Fruit fly (Drosophila melanogaster): ENCODE measurements around the gene Rab26.

The Rab26 gene

DNA sequence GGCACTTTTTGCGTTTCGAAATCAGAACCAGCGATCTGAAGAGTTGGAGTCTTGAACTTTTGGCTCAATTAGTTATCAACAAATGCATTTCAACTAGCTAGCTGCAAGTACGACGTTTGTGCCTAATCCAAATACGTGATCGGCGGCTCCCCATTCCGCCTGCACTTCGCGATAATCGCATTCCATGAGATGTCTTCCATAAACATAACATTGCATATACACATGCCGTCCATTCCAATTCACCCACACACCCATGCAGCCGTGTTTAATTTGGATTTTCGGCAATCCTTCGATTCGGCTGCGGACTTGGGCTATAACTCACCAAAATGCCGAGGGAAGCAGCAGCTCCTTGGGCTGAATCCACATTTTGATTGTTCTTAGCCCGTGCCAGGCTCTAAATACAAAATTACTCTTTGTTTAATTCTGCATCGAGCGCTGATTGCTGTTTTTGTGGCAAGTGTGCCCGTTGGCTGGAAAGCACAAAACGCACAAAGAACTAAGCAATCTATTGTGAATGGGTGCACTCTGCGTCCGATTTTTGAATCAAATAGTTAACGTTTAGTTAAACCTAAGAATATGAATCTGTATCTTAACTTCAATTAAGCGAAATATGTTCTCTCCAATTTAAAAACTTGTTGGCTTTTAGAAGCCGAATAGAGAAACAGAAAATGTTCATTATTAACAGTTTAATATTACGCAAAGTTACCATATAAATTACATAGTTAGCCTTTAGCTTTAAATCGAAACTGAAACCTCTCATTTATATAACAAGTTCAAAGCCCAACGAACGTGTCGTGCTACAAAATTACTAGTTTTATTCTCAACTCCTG is 24.9 kb downstream of the Rab26 start, which contains the start of the genes Tbc1d8-9 and CG32436:
Gene Tbc1d8-9, minus strand, starts transcription at position 463 of the 830 bp plus-strand sequence.
Gene CG32436, plus strand, starts transcription at position 780 of the 830 bp plus-strand sequence.
- TF ChIP-seq CG8478 (optimal IDR thresholded peaks at IDR 0.05) (no peak), usp (GFP tag; optimal IDR thresholded peaks at IDR 0.05) (no peak), psq (optimal IDR thresholded peaks at IDR 0.05) (no peak), EcR (GFP tag; optimal IDR thresholded peaks at IDR 0.05) (no peak), Dll (optimal IDR thresholded peaks at IDR 0.05) (no peak), pan (optimal IDR thresholded peaks at IDR 0.05) (no peak)

DNA sequence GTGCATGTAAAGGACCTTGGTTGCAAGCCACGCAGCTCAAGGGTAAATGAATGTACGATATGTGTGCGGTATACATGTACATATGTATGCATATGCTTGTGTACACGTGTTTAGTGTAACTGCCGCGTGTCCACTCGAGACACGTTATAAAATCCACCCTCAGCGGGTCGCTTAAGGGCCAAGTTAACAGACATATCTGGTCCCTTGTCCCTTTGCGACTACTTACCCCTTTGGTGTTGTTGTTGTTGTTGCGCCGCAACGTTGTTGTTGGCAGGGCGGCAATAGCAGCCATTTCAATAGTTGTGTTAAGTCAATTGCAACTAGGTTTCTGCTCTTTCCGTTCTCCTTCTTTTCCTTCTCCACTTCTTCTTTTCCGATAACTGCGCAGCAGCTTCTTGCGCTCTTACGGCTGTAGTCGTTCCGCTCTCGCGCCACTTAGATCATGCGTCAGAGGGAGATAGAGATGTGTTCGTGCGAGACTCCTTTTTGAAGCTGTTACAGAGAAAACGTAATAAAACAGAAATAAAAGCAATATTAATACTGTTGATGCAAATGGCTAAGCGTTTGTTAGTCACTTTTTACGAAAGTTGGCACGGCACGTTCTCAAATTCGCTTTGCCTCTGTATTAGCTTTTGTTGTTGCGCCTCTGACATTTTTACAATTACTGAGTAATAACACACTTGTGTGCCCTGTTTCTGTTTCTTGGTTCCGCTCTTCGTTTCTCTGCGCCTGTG is 28.1 kb downstream of the Rab26 start:
- TF ChIP-seq EcR (GFP tag; optimal IDR thresholded peaks at IDR 0.05) (no peak), psq (optimal IDR thresholded peaks at IDR 0.05) (no peak), CG8478 (optimal IDR thresholded peaks at IDR 0.05) (no peak), pan (optimal IDR thresholded peaks at IDR 0.05) (no peak), Dll (optimal IDR thresholded peaks at IDR 0.05) (no peak), usp (GFP tag; optimal IDR thresholded peaks at IDR 0.05) (no peak)

DNA sequence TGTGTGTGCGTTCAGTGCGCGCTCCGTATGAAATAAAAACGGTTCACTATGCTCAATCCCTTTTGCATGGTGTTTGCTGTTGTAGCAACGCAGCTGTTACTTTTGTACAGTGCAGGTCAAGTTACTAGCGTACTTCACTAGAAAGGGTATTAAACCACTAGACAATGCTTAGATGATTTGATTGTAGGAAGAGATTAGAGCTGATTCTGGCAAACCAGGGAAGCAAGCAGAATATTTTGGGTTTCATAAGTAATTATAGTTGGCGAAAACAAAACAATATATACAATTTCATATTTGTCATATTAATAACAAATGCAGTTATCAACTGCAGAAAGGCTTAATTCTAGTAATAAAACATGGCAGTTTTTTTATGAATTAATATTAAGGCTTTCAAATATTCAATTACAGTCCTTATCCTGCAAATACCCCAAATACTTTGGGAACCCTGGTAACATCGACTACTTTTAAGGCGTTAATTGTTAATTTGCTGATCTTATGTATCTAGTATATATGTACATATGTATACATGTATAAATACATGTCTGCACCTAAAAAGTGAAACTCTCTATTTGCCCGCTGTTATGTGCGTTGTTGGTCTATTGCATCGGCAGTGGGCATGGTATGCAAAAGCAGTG is 28.7 kb downstream of the Rab26 start:
- TF ChIP-seq EcR (GFP tag; optimal IDR thresholded peaks at IDR 0.05): no peak
- no peak for TF ChIP-seq psq (optimal IDR thresholded peaks at IDR 0.05)
- TF ChIP-seq pan (optimal IDR thresholded peaks at IDR 0.05): no peak
- no peak for TF ChIP-seq Dll (optimal IDR thresholded peaks at IDR 0.05)
- TF ChIP-seq usp (GFP tag; optimal IDR thresholded peaks at IDR 0.05): no peak
- no peak for TF ChIP-seq CG8478 (optimal IDR thresholded peaks at IDR 0.05)

DNA sequence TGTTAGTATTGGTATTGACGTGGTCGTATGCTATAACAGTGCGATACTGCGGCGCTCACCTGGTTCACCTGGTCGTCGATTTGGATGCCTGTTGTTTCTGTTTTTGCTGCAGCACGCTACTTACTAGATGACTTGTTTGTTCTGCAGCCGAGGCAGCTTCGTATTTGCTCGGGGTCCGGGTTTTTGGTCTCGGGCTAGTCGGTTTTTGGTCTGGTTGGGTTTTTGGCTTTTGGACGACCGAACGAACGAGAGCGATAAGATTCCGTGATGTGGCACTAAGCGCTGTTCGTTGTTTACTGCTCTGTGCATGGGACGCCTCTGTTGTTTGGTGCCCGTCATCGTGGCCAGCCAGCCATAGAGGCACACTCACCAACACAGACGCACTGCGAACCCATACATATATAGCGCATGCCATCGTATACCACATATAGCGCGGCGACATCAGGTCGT is 30.4 kb downstream of the Rab26 start, which contains the start of gene ebd2:
Gene ebd2, minus strand, starts transcription at position 306 of the 450 bp plus-strand sequence.
- TF ChIP-seq usp (GFP tag; optimal IDR thresholded peaks at IDR 0.05) (no peak), CG8478 (optimal IDR thresholded peaks at IDR 0.05) (no peak), pan (optimal IDR thresholded peaks at IDR 0.05) (no peak), psq (optimal IDR thresholded peaks at IDR 0.05) (no peak), Dll (optimal IDR thresholded peaks at IDR 0.05) (no peak), EcR (GFP tag; optimal IDR thresholded peaks at IDR 0.05) (no peak)

DNA sequence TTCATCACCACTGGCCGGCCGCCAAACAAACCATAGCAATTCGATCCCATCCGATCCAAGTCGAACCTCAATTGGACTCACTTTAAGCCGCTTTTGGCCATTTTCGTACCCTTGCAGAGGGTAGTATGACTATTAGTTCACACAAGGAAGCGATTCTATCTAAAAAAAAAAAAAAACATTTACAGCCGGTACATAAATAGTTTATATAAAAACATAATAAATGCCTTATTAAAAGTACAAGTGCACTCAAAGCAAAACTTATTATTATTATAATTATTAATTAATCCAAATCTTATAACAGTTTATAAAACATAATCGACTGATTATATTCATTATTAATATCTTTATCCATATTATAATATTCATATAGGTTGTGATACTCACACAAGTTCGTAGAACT is 37.8 kb downstream of the Rab26 start, which contains the start of gene CG12971:
Gene CG12971, minus strand, starts transcription at position 101 of the 400 bp plus-strand sequence.
- TF ChIP-seq Dll (optimal IDR thresholded peaks at IDR 0.05) (no peak), psq (optimal IDR thresholded peaks at IDR 0.05) (no peak), CG8478 (optimal IDR thresholded peaks at IDR 0.05) (no peak), pan (optimal IDR thresholded peaks at IDR 0.05) (no peak), EcR (GFP tag; optimal IDR thresholded peaks at IDR 0.05) (no peak), usp (GFP tag; optimal IDR thresholded peaks at IDR 0.05) (no peak)

DNA sequence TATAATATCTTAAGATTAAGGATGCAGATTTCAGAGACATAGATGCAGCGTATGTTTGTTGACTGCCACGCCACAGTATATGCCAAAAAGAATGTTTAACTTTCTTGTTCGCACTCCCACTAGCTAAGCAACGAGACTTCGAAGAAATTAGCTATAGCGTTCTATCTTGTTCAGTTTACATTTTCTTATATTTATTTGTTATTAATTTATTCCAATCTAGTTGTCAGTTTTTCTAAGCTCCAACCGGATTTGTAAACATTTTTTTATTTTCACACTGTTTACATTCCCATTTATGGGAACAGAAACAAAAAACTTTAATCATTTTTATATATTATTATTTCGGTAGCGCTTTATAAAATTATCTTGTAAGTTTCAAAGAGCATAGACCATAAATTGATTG is 38.8 kb downstream of the Rab26 start, which contains the start of gene CG32437:
Gene CG32437, plus strand, starts transcription at position 301 of the 400 bp plus-strand sequence.
- no peak for TF ChIP-seq Dll (optimal IDR thresholded peaks at IDR 0.05)
- no peak for TF ChIP-seq EcR (GFP tag; optimal IDR thresholded peaks at IDR 0.05)
- TF ChIP-seq usp (GFP tag; optimal IDR thresholded peaks at IDR 0.05): no peak
- no peak for TF ChIP-seq CG8478 (optimal IDR thresholded peaks at IDR 0.05)
- no peak for TF ChIP-seq psq (optimal IDR thresholded peaks at IDR 0.05)
- TF ChIP-seq pan (optimal IDR thresholded peaks at IDR 0.05): no peak

DNA sequence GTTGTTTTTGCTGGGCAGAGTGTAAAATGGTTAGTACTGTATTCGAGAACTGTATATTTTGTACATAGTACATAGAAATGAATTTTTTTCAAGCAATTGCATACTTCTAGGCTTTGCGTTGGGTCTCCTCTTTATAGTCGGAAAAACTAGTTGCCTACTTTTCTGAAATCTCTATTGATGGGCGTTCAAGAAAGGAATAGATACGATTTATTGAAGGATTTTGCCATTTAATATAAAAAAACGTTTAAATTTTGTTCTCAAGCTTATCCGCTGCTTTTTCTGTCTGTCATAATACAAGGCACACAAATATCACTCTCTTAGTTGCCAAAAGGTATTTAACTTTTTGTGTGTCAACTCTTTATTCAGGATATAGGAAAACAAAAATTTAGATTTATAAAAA is 41.3 kb downstream of the Rab26 start, which contains the start of gene CG32440:
Gene CG32440, plus strand, starts transcription at position 301 of the 400 bp plus-strand sequence.
- TF ChIP-seq psq (optimal IDR thresholded peaks at IDR 0.05) (no peak), usp (GFP tag; optimal IDR thresholded peaks at IDR 0.05) (no peak), CG8478 (optimal IDR thresholded peaks at IDR 0.05) (no peak), EcR (GFP tag; optimal IDR thresholded peaks at IDR 0.05) (no peak), pan (optimal IDR thresholded peaks at IDR 0.05) (no peak), Dll (optimal IDR thresholded peaks at IDR 0.05) (no peak)

DNA sequence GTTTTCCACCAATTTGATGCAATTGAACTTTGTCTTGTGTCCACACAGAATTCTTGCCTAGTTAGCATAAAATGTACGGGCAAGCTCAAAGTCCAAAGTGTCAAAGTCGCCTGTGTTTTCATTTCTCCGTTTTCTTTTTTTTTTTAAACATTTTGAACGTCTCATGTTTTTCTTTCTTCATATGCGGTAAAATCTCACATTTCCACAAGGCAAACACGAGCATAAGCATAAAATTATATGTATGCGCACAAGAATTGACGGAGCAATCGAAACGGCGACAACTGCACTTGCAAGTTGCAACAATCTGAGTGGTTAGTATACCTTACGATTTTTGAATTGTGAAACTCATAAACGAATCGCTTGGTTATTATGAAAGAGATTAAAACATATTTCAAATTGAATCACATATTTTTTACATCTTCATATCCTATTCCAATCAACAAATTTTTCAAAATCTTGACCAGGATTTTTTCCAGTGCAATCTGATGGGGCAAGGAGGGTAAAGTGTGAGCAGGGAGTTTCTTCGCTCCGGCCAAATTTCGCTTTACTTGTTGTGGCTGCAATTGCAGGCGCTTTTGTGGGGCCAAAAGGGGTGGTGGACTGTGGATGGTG is 45.5 kb downstream of the Rab26 start:
- TF ChIP-seq usp (GFP tag; optimal IDR thresholded peaks at IDR 0.05) (no peak), psq (optimal IDR thresholded peaks at IDR 0.05) (no peak), Dll (optimal IDR thresholded peaks at IDR 0.05) (no peak), EcR (GFP tag; optimal IDR thresholded peaks at IDR 0.05) (no peak), CG8478 (optimal IDR thresholded peaks at IDR 0.05) (no peak), pan (optimal IDR thresholded peaks at IDR 0.05) (no peak)

DNA sequence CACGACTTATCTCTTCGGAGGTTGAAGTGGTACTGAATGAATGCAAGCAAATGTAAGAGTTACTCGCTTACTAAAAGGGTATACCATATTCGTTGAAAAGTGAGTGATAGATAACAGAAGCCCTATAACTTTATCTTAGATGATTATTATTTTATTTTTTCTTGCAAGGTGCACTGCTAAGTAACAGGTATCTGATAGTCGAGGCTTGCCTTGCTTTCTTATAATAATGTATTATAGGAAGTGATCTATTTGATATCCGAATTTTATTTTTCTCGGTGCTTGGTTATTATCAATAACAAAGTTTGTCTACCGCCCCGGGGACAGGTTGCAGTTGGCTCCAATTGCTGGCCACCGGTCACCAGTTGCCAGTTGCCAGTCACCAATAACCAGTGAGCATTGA is 52.7 kb downstream of the Rab26 start:
- TF ChIP-seq psq (optimal IDR thresholded peaks at IDR 0.05): no peak
- no peak for TF ChIP-seq CG8478 (optimal IDR thresholded peaks at IDR 0.05)
- no peak for TF ChIP-seq usp (GFP tag; optimal IDR thresholded peaks at IDR 0.05)
- TF ChIP-seq EcR (GFP tag; optimal IDR thresholded peaks at IDR 0.05): no peak
- TF ChIP-seq pan (optimal IDR thresholded peaks at IDR 0.05): no peak
- TF ChIP-seq Dll (optimal IDR thresholded peaks at IDR 0.05): no peak

DNA sequence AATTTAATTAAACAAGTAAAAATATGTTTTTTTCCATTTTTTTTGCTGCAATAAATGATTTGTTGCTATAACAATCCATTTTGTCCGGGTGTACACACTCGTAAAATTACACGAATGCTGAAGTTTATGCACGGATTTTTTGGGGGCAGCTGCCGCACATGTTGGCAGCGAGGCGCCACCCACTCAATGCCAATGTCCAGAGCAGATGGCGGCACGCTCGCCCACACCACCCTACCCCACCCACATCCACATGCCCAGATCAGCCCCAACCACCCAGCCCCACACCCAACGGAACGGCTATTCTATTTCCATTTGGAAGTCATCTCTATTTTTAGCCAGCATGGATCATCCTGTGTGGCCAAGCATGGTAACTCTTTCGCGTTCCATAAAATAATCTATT is 61.6 kb downstream of the Rab26 start:
- no peak for TF ChIP-seq Dll (optimal IDR thresholded peaks at IDR 0.05)
- TF ChIP-seq CG8478 (optimal IDR thresholded peaks at IDR 0.05): no peak
- TF ChIP-seq psq (optimal IDR thresholded peaks at IDR 0.05): no peak
- no peak for TF ChIP-seq usp (GFP tag; optimal IDR thresholded peaks at IDR 0.05)
- no peak for TF ChIP-seq EcR (GFP tag; optimal IDR thresholded peaks at IDR 0.05)
- TF ChIP-seq pan (optimal IDR thresholded peaks at IDR 0.05): no peak
